Worm (Caenorhabditis elegans) whole organism, L4 larva: ENCODE measurements around the gene ZC487.2.

ENCODE experiments used
- F10B5.3 ChIP-seq: sonication (generic microtip); optimal IDR thresholded peaks from 2 replicates; lab custom pipeline; 2016; ENCODE audit warnings: mild to moderate bottlenecking, missing genetic modification characterization, missing compliant biosample characterization
- F37D6.2 ChIP-seq: sonication (generic microtip); optimal IDR thresholded peaks from 2 replicates; lab custom pipeline; 2016; ENCODE audit warnings: mild to moderate bottlenecking, missing genetic modification characterization, missing compliant biosample characterization
- F44E2.7 ChIP-seq: fragments of 200-800 bp; sonication (Bioruptor generic); IDR thresholded peaks from 2 replicates; pipeline ENCODE4 v2.1.2; 2022; ENCODE audit warnings: missing genetic modification characterization, missing compliant biosample characterization
- T26A8.4 ChIP-seq: fragments of 200-800 bp; sonication (Bioruptor generic); IDR thresholded peaks from 2 replicates; pipeline ENCODE4 v1.3.6; 2022; ENCODE audit warnings: missing genetic modification characterization, missing compliant biosample characterization
- Y48G9A.11 ChIP-seq: fragments of 200-800 bp; sonication (Bioruptor generic); IDR thresholded peaks from 2 replicates; pipeline ENCODE4 v1.3.6; 2022; ENCODE audit warnings: missing genetic modification reagents, missing genetic modification characterization, missing compliant biosample characterization
- Y5F2A.4 ChIP-seq: fragments of 200-800 bp; sonication (Bioruptor generic); optimal IDR thresholded peaks from 2 replicates; lab custom pipeline; 2018; ENCODE audit warnings: mild to moderate bottlenecking, missing genetic modification characterization, missing compliant biosample characterization
- ZK337.2 ChIP-seq: fragments of 200-800 bp; sonication (Bioruptor generic); IDR thresholded peaks from 2 replicates; pipeline ENCODE4 v1.3.6; 2022; ENCODE audit warnings: missing genetic modification reagents, missing genetic modification characterization, missing compliant biosample characterization
- ZK546.5 ChIP-seq, 2 experiments: sonication (generic microtip); optimal IDR thresholded peaks; 2 replicates each; lab custom pipeline; 2017; ENCODE audit warnings: missing biosample characterization in 2 of 2, missing genetic modification characterization in 2 of 2
- aha-1 ChIP-seq: fragments of 150-350 bp; peaks from one replicate; lab custom pipeline; 2014; ENCODE audit warnings: missing biosample characterization, missing genetic modification characterization
- ama-1 ChIP-seq: fragments of 150-350 bp; optimal IDR thresholded peaks from 2 replicates; lab custom pipeline; 2014; ENCODE audit warnings: inconsistent platforms, mixed read lengths
- attf-4 ChIP-seq: sonication (generic microtip); optimal IDR thresholded peaks from 3 replicates; lab custom pipeline; 2017; ENCODE audit warnings: missing biosample characterization, missing genetic modification characterization
- ceh-20 ChIP-seq: fragments of 200-800 bp; sonication (Bioruptor generic); IDR thresholded peaks from 2 replicates; pipeline ENCODE4 v1.3.6; 2022; ENCODE audit warnings: missing genetic modification reagents, missing genetic modification characterization, missing compliant biosample characterization
- ceh-44 ChIP-seq: fragments of 200-800 bp; sonication (Bioruptor generic); IDR thresholded peaks from 2 replicates; pipeline ENCODE4 v1.3.6; 2022; ENCODE audit warnings: missing genetic modification reagents, missing genetic modification characterization, missing compliant biosample characterization
- ces-1 ChIP-seq: fragments of 150-350 bp; sonication (generic microtip); optimal IDR thresholded peaks from 4 replicates; lab custom pipeline; 2014; ENCODE audit warnings: missing biosample characterization, missing genetic modification reagents, missing genetic modification characterization
- cey-2 ChIP-seq: sonication (generic microtip); optimal IDR thresholded peaks from 3 replicates; lab custom pipeline; 2017; ENCODE audit warnings: missing genetic modification characterization, mild to moderate bottlenecking, missing compliant biosample characterization, antibody characterized with exemption, borderline replicate concordance; ENCODE audit not compliant: insufficient read depth
- daf-12 ChIP-seq: fragments of 150-350 bp; optimal IDR thresholded peaks from 2 replicates; lab custom pipeline; 2014; ENCODE audit warnings: missing biosample characterization, missing genetic modification reagents, missing genetic modification characterization
- daf-19 ChIP-seq: fragments of 200-800 bp; sonication (Bioruptor generic); conservative IDR thresholded peaks from 2 replicates; pipeline ENCODE4 v1.3.6; 2022; ENCODE audit warnings: missing genetic modification characterization, missing compliant biosample characterization
- dmd-9 ChIP-seq: fragments of 200-800 bp; sonication (Bioruptor generic); IDR thresholded peaks from 2 replicates; pipeline ENCODE4 v1.3.6; 2022; ENCODE audit warnings: missing genetic modification reagents, missing genetic modification characterization, missing compliant biosample characterization
- dpl-1 ChIP-seq: fragments of 150-350 bp; optimal IDR thresholded peaks from 2 replicates; lab custom pipeline; 2014; ENCODE audit warnings: missing biosample characterization, missing genetic modification reagents, missing genetic modification characterization
- hmg-1.1 ChIP-seq: fragments of 200-800 bp; sonication (Bioruptor generic); IDR thresholded peaks from 2 replicates; pipeline ENCODE4 v1.3.6; 2022; ENCODE audit warnings: missing genetic modification reagents, missing genetic modification characterization, missing compliant biosample characterization
- lin-13 ChIP-seq: fragments of 150-350 bp; optimal IDR thresholded peaks from 2 replicates; lab custom pipeline; 2014; ENCODE audit warnings: missing biosample characterization, missing genetic modification reagents, missing genetic modification characterization
- lin-29 ChIP-seq: fragments of 200-800 bp; sonication (Bioruptor generic); IDR thresholded peaks from 2 replicates; pipeline ENCODE4 v1.3.6; 2022; ENCODE audit warnings: missing genetic modification reagents, missing genetic modification characterization, missing compliant biosample characterization
- madf-9 ChIP-seq: fragments of 200-800 bp; sonication (Bioruptor generic); conservative IDR thresholded peaks from 2 replicates; pipeline ENCODE4 v1.3.6; 2022; ENCODE audit warnings: missing genetic modification reagents, missing genetic modification characterization, missing compliant biosample characterization
- mdt-29 ChIP-seq: fragments of 200-800 bp; sonication (Bioruptor generic); IDR thresholded peaks from 2 replicates; pipeline ENCODE4 v1.3.6; 2022; ENCODE audit warnings: missing genetic modification reagents, missing genetic modification characterization, missing compliant biosample characterization
- mxl-3 ChIP-seq: fragments of 200-800 bp; sonication (Bioruptor generic); optimal IDR thresholded peaks from 2 replicates; lab custom pipeline; 2018; ENCODE audit warnings: mild to moderate bottlenecking, missing genetic modification characterization, missing compliant biosample characterization
- nhr-102 ChIP-seq: sonication (generic microtip); optimal IDR thresholded peaks from 2 replicates; lab custom pipeline; 2016; ENCODE audit warnings: mild to moderate bottlenecking, missing genetic modification characterization, moderate library complexity, missing compliant biosample characterization
- nhr-11 ChIP-seq: fragments of 150-350 bp; optimal IDR thresholded peaks from 2 replicates; lab custom pipeline; 2014; ENCODE audit warnings: missing biosample characterization, missing genetic modification characterization
- nhr-237 ChIP-seq: sonication (generic microtip); optimal IDR thresholded peaks from 2 replicates; lab custom pipeline; 2017; ENCODE audit warnings: missing biosample characterization, missing genetic modification characterization
- nhr-25 ChIP-seq: sonication (generic microtip); optimal IDR thresholded peaks from 2 replicates; lab custom pipeline; 2017; ENCODE audit warnings: missing genetic modification characterization, mild to moderate bottlenecking, missing compliant biosample characterization, antibody characterized with exemption, moderate library complexity, borderline replicate concordance; ENCODE audit not compliant: insufficient read depth
- nhr-41 ChIP-seq: fragments of 200-800 bp; sonication (Bioruptor generic); IDR thresholded peaks from 2 replicates; pipeline ENCODE4 v1.3.6; 2022; ENCODE audit warnings: missing genetic modification reagents, missing genetic modification characterization, missing compliant biosample characterization
- nhr-76 ChIP-seq: fragments of 150-350 bp; optimal IDR thresholded peaks from 2 replicates; lab custom pipeline; 2014; ENCODE audit warnings: missing biosample characterization, missing genetic modification characterization
- pha-4 ChIP-seq, 2 experiments: fragments of 150-350 bp in 1 of 2; fragments of 200-800 bp in 1 of 2; sonication (Bioruptor generic) in 1 of 2; IDR thresholded peaks in 1 of 2; optimal IDR thresholded peaks in 1 of 2; 2 replicates each; pipeline versions ENCODE4 v1.3.6 to Lab custom; 2014 to 2022; ENCODE audit warnings: missing genetic modification characterization in 2 of 2, missing genetic modification reagents in 2 of 2, missing biosample characterization in 1 of 2, missing compliant biosample characterization in 1 of 2
- pqm-1 ChIP-seq: sonication (generic microtip); optimal IDR thresholded peaks from 2 replicates; lab custom pipeline; 2017; ENCODE audit warnings: missing biosample characterization, missing genetic modification characterization
- rbr-2 ChIP-seq: sonication (generic microtip); optimal IDR thresholded peaks from 2 replicates; lab custom pipeline; 2016; ENCODE audit warnings: missing genotype, missing genetic modification characterization, missing compliant biosample characterization
- saeg-2 ChIP-seq: fragments of 200-800 bp; sonication (Bioruptor generic); IDR thresholded peaks from 2 replicates; pipeline ENCODE4 v1.3.6; 2022; ENCODE audit warnings: missing genetic modification reagents, missing genetic modification characterization, missing compliant biosample characterization
- sdz-12 ChIP-seq: fragments of 200-800 bp; sonication (Bioruptor generic); optimal IDR thresholded peaks from 2 replicates; lab custom pipeline; 2018; ENCODE audit warnings: mild to moderate bottlenecking, missing genetic modification characterization, missing compliant biosample characterization
- unc-130 ChIP-seq: sonication (generic microtip); optimal IDR thresholded peaks from 2 replicates; lab custom pipeline; 2016; ENCODE audit warnings: missing genetic modification reagents, missing genetic modification characterization, missing compliant biosample characterization
- vab-7 ChIP-seq: fragments of 200-800 bp; sonication (Bioruptor generic); IDR thresholded peaks from 2 replicates; pipeline ENCODE4 v1.3.6; 2022; ENCODE audit warnings: missing genetic modification reagents, missing genetic modification characterization, missing compliant biosample characterization
- zip-2 ChIP-seq: fragments of 150-350 bp; optimal IDR thresholded peaks from 2 replicates; lab custom pipeline; 2014; ENCODE audit warnings: missing biosample characterization, missing genetic modification characterization

The ZC487.2 gene

ce11 chrV:6706771-6707170 lies 15.5 kb downstream of the ZC487.2 start, which contains the start of gene W02F12.4 (continued):
- no peak for TF ChIP-seq madf-9 (GFP tag; lab: Robert Waterston, UW)
- no peak for TF ChIP-seq F10B5.3 (tag; lab: Kevin White, UChicago)
- no peak for TF ChIP-seq nhr-41
- no peak for TF ChIP-seq ces-1 (GFP tag; lab: Kevin White, UChicago)
- TF ChIP-seq pqm-1, result peak; percentile 84
- TF ChIP-seq, all 104 proteins: peak for 19

ce11 chrV:6705367-6705766 lies 16.9 kb downstream of the ZC487.2 start:
- no peak for TF ChIP-seq Y5F2A.4 (GFP tag; lab: Kevin White, UChicago)
- no peak for TF ChIP-seq lin-29 (GFP tag; lab: Robert Waterston, UW)
- TF ChIP-seq ceh-44 (GFP tag; lab: Robert Waterston, UW), result no peak
- no peak for TF ChIP-seq nhr-102 (tag; lab: Kevin White, UChicago)
- TF ChIP-seq sdz-12, result no peak
- TF ChIP-seq nhr-237, result no peak
- no peak for TF ChIP-seq unc-130 (GFP tag; lab: Kevin White, UChicago)
- TF ChIP-seq F44E2.7 (GFP tag; lab: Robert Waterston, UW), result no peak
- TF ChIP-seq ZK546.5 (tag; optimal IDR thresholded peaks at IDR 0.05; lab: Kevin White, UChicago), result no peak
- no peak for TF ChIP-seq ama-1 (lab: Kevin White, UChicago)
- no peak for TF ChIP-seq rbr-2 (tag; lab: Kevin White, UChicago)
- no peak for TF ChIP-seq nhr-11 (tag; lab: Kevin White, UChicago)
- no peak for TF ChIP-seq T26A8.4 (GFP tag; lab: Robert Waterston, UW)
- TF ChIP-seq lin-13 (GFP tag; lab: Kevin White, UChicago), result no peak
- no peak for TF ChIP-seq hmg-1.1 (GFP tag; lab: Robert Waterston, UW)
- TF ChIP-seq dmd-9, result no peak
- TF ChIP-seq attf-4 (tag; lab: Kevin White, UChicago), result no peak
- TF ChIP-seq mdt-29 (GFP tag; lab: Robert Waterston, UW), result no peak
- TF ChIP-seq cey-2 (tag; lab: Kevin White, UChicago), result no peak

- TF ChIP-seq daf-12 (tag; lab: Kevin White, UChicago) (no peak), aha-1 (tag; lab: Kevin White, UChicago) (no peak), vab-7 (GFP tag; lab: Robert Waterston, UW) (no peak), zip-2 (tag; lab: Kevin White, UChicago) (no peak), ceh-44 (GFP tag; lab: Robert Waterston, UW) (no peak), daf-19 (GFP tag; lab: Robert Waterston, UW) (no peak)
Observed at ce11 chrV:6704482-6704881, 17.8 kb downstream of the ZC487.2 start.

- no peak for TF ChIP-seq nhr-76
- 0 out of 2 replicates have a peak, but pooled peaks have one; percentile 32 for TF ChIP-seq Y48G9A.11 (GFP tag; lab: Robert Waterston, UW)
Observed at ce11 chrV:6702692-6703091, 19.6 kb downstream of the ZC487.2 start, which contains the start of gene era-1. Gene era-1, plus strand, starts transcription at chrV:6703057.

ce11 chrV:6699833-6700232 lies 22.4 kb downstream of the ZC487.2 start:
- TF ChIP-seq pha-4 (GFP tag; IDR thresholded peaks at IDR 0.05; lab: Robert Waterston, UW) (no peak), pha-4 (tag; optimal IDR thresholded peaks at IDR 0.05; lab: Kevin White, UChicago) (no peak), nhr-25 (tag; lab: Kevin White, UChicago) (no peak), ceh-20 (GFP tag; lab: Robert Waterston, UW) (no peak), attf-4 (tag; lab: Kevin White, UChicago) (no peak), F37D6.2 (no peak), mxl-3 (peak; percentile 14), dpl-1 (GFP tag; lab: Kevin White, UChicago) (no peak), ZK337.2 (GFP tag; lab: Robert Waterston, UW) (no peak), saeg-2 (no peak)
